Fruit fly (Drosophila melanogaster): Measurements from ENCODE around the gene CCDC53.
A peak's percentile ranks its signal among the peaks of the same experiment; 100 is the strongest.

Gene CCDC53

DNA sequence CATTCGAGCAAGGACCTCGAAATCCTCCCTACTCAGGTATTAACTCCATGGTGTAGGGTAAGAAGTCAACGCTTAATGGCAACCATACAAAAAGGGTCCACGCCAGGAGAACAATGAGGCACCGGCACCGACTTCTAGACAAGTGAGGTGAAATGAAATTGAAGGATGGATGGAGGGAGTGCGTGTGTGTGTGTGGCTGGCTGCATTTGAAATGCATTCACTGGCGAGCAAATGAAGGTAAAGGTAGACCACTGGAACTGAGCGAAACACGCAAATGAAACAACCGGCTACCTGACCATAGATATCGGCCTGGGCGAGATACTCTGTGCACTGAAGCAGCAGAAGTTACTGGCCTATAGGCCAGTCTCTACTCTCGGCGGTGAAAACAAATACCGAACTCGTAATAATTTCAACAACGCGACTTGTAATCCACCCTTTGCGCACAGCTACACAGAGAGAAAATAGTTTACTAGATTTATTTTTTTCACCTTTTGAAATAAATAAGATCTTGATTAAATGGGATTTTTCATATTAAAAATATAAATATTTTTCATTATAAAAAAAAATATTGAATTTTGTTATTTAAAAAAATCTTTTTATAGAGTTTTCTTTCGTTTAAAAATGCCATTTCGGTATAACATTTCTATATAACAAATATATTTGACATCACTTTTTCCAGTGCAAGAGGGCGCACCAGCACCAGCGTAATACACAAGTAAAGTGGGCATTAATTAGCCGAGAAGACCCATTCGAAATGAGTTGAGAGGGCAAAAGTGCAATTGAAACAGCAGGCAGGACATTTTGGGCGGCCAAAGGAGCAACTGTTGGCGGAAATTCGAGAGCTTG is 41.0 kb downstream of the CCDC53 start (continued):
- TF ChIP-seq OdsH (GFP tag; optimal IDR thresholded peaks at IDR 0.05) (peak; percentile 71), h (GFP tag; optimal IDR thresholded peaks at IDR 0.05) (no peak), pan (optimal IDR thresholded peaks at IDR 0.05) (no peak), br (GFP tag; optimal IDR thresholded peaks at IDR 0.05) (no peak), tai (GFP tag; optimal IDR thresholded peaks at IDR 0.05) (no peak), usp (GFP tag; optimal IDR thresholded peaks at IDR 0.05) (no peak), Hr78 (GFP tag; optimal IDR thresholded peaks at IDR 0.05) (no peak)

DNA sequence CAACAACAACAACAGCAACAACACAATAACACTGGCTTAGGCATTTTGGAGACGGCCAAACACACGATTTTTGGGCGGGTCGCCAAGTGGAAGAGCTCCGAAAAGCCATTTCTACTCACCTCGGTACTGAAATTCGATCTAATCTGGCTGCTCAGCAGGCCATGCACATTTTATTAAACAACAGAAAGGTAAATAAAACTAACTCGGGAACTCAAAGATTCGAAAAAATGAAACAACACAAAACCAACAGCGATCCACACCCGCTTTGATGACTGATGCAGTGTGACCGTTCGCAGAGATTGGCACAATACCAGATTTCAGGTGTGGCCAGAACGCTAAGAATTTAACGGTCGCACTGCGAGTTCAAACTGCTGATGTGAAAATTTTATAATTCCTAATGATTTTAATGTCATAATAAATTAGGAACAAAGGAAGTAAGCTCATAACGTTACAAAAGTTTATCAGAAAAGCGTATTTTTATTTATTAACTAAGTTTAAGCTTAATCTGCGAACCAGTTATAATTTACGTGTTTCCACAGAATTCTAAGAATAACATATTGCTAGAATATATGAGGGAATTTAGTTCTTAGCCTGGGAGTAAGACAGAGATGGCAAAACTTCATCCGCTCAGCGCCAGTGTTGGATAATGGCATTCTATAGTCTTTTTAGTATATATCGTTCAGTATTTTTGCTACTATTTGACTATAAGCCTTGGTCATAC is 41.9 kb downstream of the CCDC53 start, which contains the start of gene Mcr:
Gene Mcr (minus strand): TSS at position 291 of the 721 bp plus-strand sequence.
- TF ChIP-seq pan (optimal IDR thresholded peaks at IDR 0.05) (no peak), foxo (GFP tag; optimal IDR thresholded peaks at IDR 0.05) (peak in 1 of 2 experiments; percentile 46), tai (GFP tag; optimal IDR thresholded peaks at IDR 0.05) (no peak), Hr83 (GFP tag; optimal IDR thresholded peaks at IDR 0.05; ENCODE audit: poor library complexity, severe bottlenecking) (peak; percentile 64), Hnf4 (GFP tag; optimal IDR thresholded peaks at IDR 0.05) (peak; percentile 44), sage (GFP tag; optimal IDR thresholded peaks at IDR 0.05) (peak; percentile 35), woc (GFP tag; optimal IDR thresholded peaks at IDR 0.05) (no peak), h (GFP tag; optimal IDR thresholded peaks at IDR 0.05) (no peak), sv (GFP tag; optimal IDR thresholded peaks at IDR 0.05) (peak; percentile 38), Vsx2 (GFP tag; optimal IDR thresholded peaks at IDR 0.05; ENCODE audit: partially characterized antibody) (peak; percentile 32), Dif (GFP tag; optimal IDR thresholded peaks at IDR 0.05; ENCODE audit: partially characterized antibody) (peak; percentile 23), Rel (GFP tag; optimal IDR thresholded peaks at IDR 0.05) (no peak), Rel (tag; optimal IDR thresholded peaks at IDR 0.05) (peak; percentile 3), HLH106 (tag; optimal IDR thresholded peaks at IDR 0.05) (peak; percentile 19), jim (GFP tag; optimal IDR thresholded peaks at IDR 0.05) (peak; percentile 5)

DNA sequence CACCGCTTCAGTTG is 42.3 kb downstream of the CCDC53 start, which contains the start of gene Bsg:
Gene Bsg (plus strand): TSS at position 8 of the 14 bp plus-strand sequence.
- TF ChIP-seq fru (GFP tag; optimal IDR thresholded peaks at IDR 0.05) (no peak), CG32264 (GFP tag; optimal IDR thresholded peaks at IDR 0.05) (no peak), h (GFP tag; optimal IDR thresholded peaks at IDR 0.05) (no peak), Hr83 (GFP tag; optimal IDR thresholded peaks at IDR 0.05; ENCODE audit: poor library complexity, severe bottlenecking) (no peak), pan (optimal IDR thresholded peaks at IDR 0.05) (no peak), Dif (GFP tag; optimal IDR thresholded peaks at IDR 0.05; ENCODE audit: partially characterized antibody) (no peak), Hr78 (GFP tag; optimal IDR thresholded peaks at IDR 0.05) (no peak), ey (GFP tag; optimal IDR thresholded peaks at IDR 0.05) (no peak), Vsx2 (GFP tag; optimal IDR thresholded peaks at IDR 0.05; ENCODE audit: partially characterized antibody) (no peak), HLH106 (tag; optimal IDR thresholded peaks at IDR 0.05) (no peak), Dfd (GFP tag; optimal IDR thresholded peaks at IDR 0.05) (no peak), Jra (GFP tag; optimal IDR thresholded peaks at IDR 0.05) (no peak), jim (GFP tag; optimal IDR thresholded peaks at IDR 0.05) (no peak), Myc (optimal IDR thresholded peaks at IDR 0.05) (no peak), rgr (GFP tag; optimal IDR thresholded peaks at IDR 0.05) (no peak), Abd-B (GFP tag; optimal IDR thresholded peaks at IDR 0.05) (no peak), br (GFP tag; optimal IDR thresholded peaks at IDR 0.05) (no peak), Mio (GFP tag; optimal IDR thresholded peaks at IDR 0.05) (no peak), dl (GFP tag; optimal IDR thresholded peaks at IDR 0.05; ENCODE audit: insufficient read depth in 1 of 2, partially characterized antibody in 2 of 2) (no peak)

DNA sequence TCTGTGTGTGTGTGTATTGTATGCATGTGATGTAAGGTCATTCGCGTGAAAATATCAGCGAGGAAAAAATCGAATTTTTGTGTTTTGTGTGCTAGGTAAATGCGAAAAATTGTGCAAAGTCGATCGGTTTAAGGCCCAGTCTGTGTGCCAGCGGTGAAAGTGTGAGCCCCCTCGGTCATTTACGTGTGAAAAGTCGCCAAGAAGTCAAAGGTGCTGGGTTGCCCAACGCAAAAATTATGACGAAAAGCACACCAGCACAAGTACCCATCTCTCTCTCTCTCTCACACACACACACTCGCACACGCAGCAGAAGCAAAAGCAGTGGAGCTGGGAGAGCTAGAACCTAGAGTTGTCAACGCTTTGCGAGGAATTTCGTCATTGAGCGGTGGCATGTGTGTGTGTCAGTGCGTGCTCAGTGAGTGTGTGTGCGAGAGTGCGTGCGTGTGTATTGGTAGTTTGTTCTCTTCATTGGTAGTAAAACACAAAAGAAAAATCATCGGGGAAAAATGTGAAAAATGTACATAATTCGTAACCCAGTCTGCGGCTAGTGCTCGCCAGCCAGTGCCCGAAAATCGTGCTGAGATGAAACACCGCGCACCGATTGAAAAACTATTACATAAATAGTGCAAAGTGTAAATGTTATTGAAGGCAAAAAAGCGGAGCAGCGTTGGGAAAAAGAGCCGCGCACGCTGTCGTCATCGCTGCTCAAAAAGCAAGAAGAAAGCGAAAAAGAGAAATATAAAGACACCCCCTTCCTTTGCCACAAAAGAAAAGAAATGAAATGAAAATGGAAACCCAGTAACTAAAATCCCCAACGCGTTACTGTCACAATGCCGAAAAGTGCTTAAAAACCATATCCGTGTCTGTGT is 42.8 kb downstream of the CCDC53 start:
- TF ChIP-seq CrebA (GFP tag; optimal IDR thresholded peaks at IDR 0.05; ENCODE audit: borderline replicate concordance) (no peak), rgr (GFP tag; optimal IDR thresholded peaks at IDR 0.05) (peak; percentile 46), Abd-B (GFP tag; optimal IDR thresholded peaks at IDR 0.05) (peak; percentile 4), psq (GFP tag; optimal IDR thresholded peaks at IDR 0.05) (peak; percentile 24), jim (GFP tag; optimal IDR thresholded peaks at IDR 0.05) (no peak), dl (GFP tag; optimal IDR thresholded peaks at IDR 0.05; ENCODE audit: insufficient read depth in 1 of 2, partially characterized antibody in 2 of 2) (peak in 1 of 2 experiments; percentile 63), Rel (GFP tag; optimal IDR thresholded peaks at IDR 0.05) (no peak), Rel (tag; optimal IDR thresholded peaks at IDR 0.05) (peak; percentile 55), h (GFP tag; optimal IDR thresholded peaks at IDR 0.05) (peak; percentile 6), Hnf4 (GFP tag; optimal IDR thresholded peaks at IDR 0.05) (no peak), br (GFP tag; optimal IDR thresholded peaks at IDR 0.05) (peak; percentile 12), Hr83 (GFP tag; optimal IDR thresholded peaks at IDR 0.05; ENCODE audit: poor library complexity, severe bottlenecking) (peak; percentile 61), sage (GFP tag; optimal IDR thresholded peaks at IDR 0.05) (no peak), Vsx2 (GFP tag; optimal IDR thresholded peaks at IDR 0.05; ENCODE audit: partially characterized antibody) (no peak), N (GFP tag; optimal IDR thresholded peaks at IDR 0.05) (peak; percentile 96), lola (GFP tag; optimal IDR thresholded peaks at IDR 0.05) (no peak), Sp1 (GFP tag; optimal IDR thresholded peaks at IDR 0.05) (peak; percentile 15), Hr78 (GFP tag; optimal IDR thresholded peaks at IDR 0.05) (peak; percentile 38), fru (GFP tag; optimal IDR thresholded peaks at IDR 0.05) (peak; percentile 18), Dif (GFP tag; optimal IDR thresholded peaks at IDR 0.05; ENCODE audit: partially characterized antibody) (peak; percentile 78), ey (GFP tag; optimal IDR thresholded peaks at IDR 0.05) (no peak), Jra (GFP tag; optimal IDR thresholded peaks at IDR 0.05) (no peak)
